Worm (Caenorhabditis elegans): Measurements from ENCODE around the gene C25H3.15.

- no peak for TF ChIP-seq unc-39 (tag; optimal IDR thresholded peaks at IDR 0.05)
- TF ChIP-seq nhr-25 (tag; optimal IDR thresholded peaks at IDR 0.05): no peak
- no peak for TF ChIP-seq lin-13 (GFP tag; optimal IDR thresholded peaks at IDR 0.05)
Observed at ce11 chrII:5652334-5652733, 12.8 kb upstream of the C25H3.15 start, which contains the start of gene bli-2.

All from whole organism, L2 larva.